Fruit fly (Drosophila melanogaster): ENCODE results near the gene CG18170.

CG18170 gene

DNA sequence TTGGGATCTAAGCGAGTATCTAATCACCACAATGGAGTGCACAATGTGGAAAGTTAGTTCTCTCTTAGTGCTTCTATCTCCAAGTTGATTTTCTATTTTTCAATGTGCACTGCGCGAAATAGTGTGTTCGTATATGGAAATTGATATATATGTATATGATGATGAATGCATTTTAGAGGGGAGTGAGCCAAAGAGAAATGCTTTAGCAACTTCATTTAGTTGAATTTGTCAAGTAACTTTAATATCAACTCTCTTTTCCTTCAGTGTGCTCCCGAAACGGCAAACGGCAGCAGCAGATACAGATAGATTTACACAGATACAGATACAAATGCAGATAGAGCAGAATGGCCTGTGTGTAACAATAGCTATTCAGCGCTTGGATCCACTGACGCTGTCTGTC lies 18.8 kb upstream of the CG18170 start (continued):
- no peak for TF ChIP-seq Neu2 (GFP tag; optimal IDR thresholded peaks at IDR 0.05; ENCODE audit: borderline replicate concordance)
- TF ChIP-seq zfh1 (GFP tag; IDR thresholded peaks at IDR 0.05) = peak; percentile 82; the same call in 2 of the 3 replicates
- peak; percentile 48 for TF ChIP-seq CG11723 (GFP tag; optimal IDR thresholded peaks at IDR 0.05)
- peak; percentile 64; the same call in 2 of the 3 replicates for TF ChIP-seq ken (GFP tag; IDR thresholded peaks at IDR 0.05)
- TF ChIP-seq HLH4C (GFP tag; IDR thresholded peaks at IDR 0.05; ENCODE audit: partially characterized antibody) = no peak
- peak; percentile 72 for TF ChIP-seq Oli (tag; optimal IDR thresholded peaks at IDR 0.05)
- TF ChIP-seq Med (GFP tag) = peak; percentile 93
- peak; percentile 72 for TF ChIP-seq CG4404 (GFP tag; IDR thresholded peaks at IDR 0.05)
- no peak for TF ChIP-seq Lpt (GFP tag; optimal IDR thresholded peaks at IDR 0.05)
- TF ChIP-seq CG11696 (GFP tag; IDR thresholded peaks at IDR 0.05) = peak; percentile 37; the same call in 1 of the 2 replicates
- TF ChIP-seq CG31441 (GFP tag; IDR thresholded peaks at IDR 0.05) = peak; percentile 77
- TF ChIP-seq CG7928 (GFP tag; optimal IDR thresholded peaks at IDR 0.05) = no peak
- peak; percentile 46 for TF ChIP-seq pum (GFP tag; optimal IDR thresholded peaks at IDR 0.05)
- peak; percentile 84 for TF ChIP-seq otp (GFP tag; IDR thresholded peaks at IDR 0.05)
- TF ChIP-seq Chrac-16 (GFP tag; optimal IDR thresholded peaks at IDR 0.05) = peak; percentile 71
- peak; percentile 30 for TF ChIP-seq CG9437 (GFP tag; optimal IDR thresholded peaks at IDR 0.05)
- TF ChIP-seq Blimp-1 (GFP tag; optimal IDR thresholded peaks at IDR 0.05) = peak; percentile 4
- no peak for TF ChIP-seq CG6765 (GFP tag; optimal IDR thresholded peaks at IDR 0.05)
- TF ChIP-seq inv (GFP tag; IDR thresholded peaks at IDR 0.05; ENCODE audit: partially characterized antibody) = no peak
- TF ChIP-seq onecut (GFP tag; IDR thresholded peaks at IDR 0.05) = no peak
- peak; percentile 61 for TF ChIP-seq slp2 (GFP tag; optimal IDR thresholded peaks at IDR 0.05)
- TF ChIP-seq Sry-β (GFP tag; optimal IDR thresholded peaks at IDR 0.05) = no peak
- TF ChIP-seq CG8281 (tag; optimal IDR thresholded peaks at IDR 0.05) = no peak
- no peak for TF ChIP-seq Gsc (GFP tag; IDR thresholded peaks at IDR 0.05)
- no peak for TF ChIP-seq HLH54F (GFP tag; optimal IDR thresholded peaks at IDR 0.05)
- TF ChIP-seq maf-S (GFP tag; optimal IDR thresholded peaks at IDR 0.05) = peak; percentile 3
- no peak for TF ChIP-seq phol (tag; optimal IDR thresholded peaks at IDR 0.05)
- TF ChIP-seq CG10543 (GFP tag; optimal IDR thresholded peaks at IDR 0.05) = no peak
- no peak for TF ChIP-seq CG13296 (GFP tag; optimal IDR thresholded peaks at IDR 0.05)
- TF ChIP-seq grn (GFP tag; optimal IDR thresholded peaks at IDR 0.05) = peak; percentile 7
- TF ChIP-seq CG10274 (GFP tag; optimal IDR thresholded peaks at IDR 0.05) = no peak
- TF ChIP-seq CG8290 (GFP tag; optimal IDR thresholded peaks at IDR 0.05) = no peak
- peak in 1 of 2 experiments; percentile 75 for TF ChIP-seq CG8290 (tag; optimal IDR thresholded peaks at IDR 0.05)
- TF ChIP-seq odd (GFP tag; optimal IDR thresholded peaks at IDR 0.05) = peak; percentile 25
- no peak for TF ChIP-seq Nf-YC (tag; optimal IDR thresholded peaks at IDR 0.05)
- no peak for TF ChIP-seq CG5245 (GFP tag; optimal IDR thresholded peaks at IDR 0.05)
- TF ChIP-seq CG3407 (GFP tag; optimal IDR thresholded peaks at IDR 0.05) = no peak
- TF ChIP-seq bigmax (GFP tag; optimal IDR thresholded peaks at IDR 0.05) = no peak
- peak; percentile 74 for TF ChIP-seq ara (GFP tag; IDR thresholded peaks at IDR 0.05)
- TF ChIP-seq CG33213 (GFP tag; optimal IDR thresholded peaks at IDR 0.05) = no peak
- TF ChIP-seq ro (GFP tag; IDR thresholded peaks at IDR 0.05) = no peak
- 0 out of 2 replicates have a peak, but pooled peaks have one; percentile 10 for TF ChIP-seq klu (GFP tag; IDR thresholded peaks at IDR 0.05)
- no peak for TF ChIP-seq usp (GFP tag; optimal IDR thresholded peaks at IDR 0.05)
- peak; percentile 12 for TF ChIP-seq CrebB (tag; optimal IDR thresholded peaks at IDR 0.05)
- TF ChIP-seq CG4707 (GFP tag; optimal IDR thresholded peaks at IDR 0.05) = peak; percentile 52
- peak; percentile 55 for TF ChIP-seq ATbp (GFP tag; optimal IDR thresholded peaks at IDR 0.05)
- peak; percentile 67; the same call in 2 of the 3 replicates for TF ChIP-seq so (GFP tag; IDR thresholded peaks at IDR 0.05)
- no peak for TF ChIP-seq Doc3 (GFP tag; IDR thresholded peaks at IDR 0.05; ENCODE audit: partially characterized antibody)
- TF ChIP-seq gfzf (GFP tag; optimal IDR thresholded peaks at IDR 0.05) = no peak
- no peak for TF ChIP-seq CG1832 (GFP tag; optimal IDR thresholded peaks at IDR 0.05)
- no peak for TF ChIP-seq CG11560 (tag; IDR thresholded peaks at IDR 0.05)
- peak; percentile 17 for TF ChIP-seq Lhr (GFP tag; optimal IDR thresholded peaks at IDR 0.05)

Measured in whole organism, embryonic.